Worm (Caenorhabditis elegans) whole organism, mixed stage, embryonic: Measurements from ENCODE around the gene nfm-1.

Source experiments
- elt-1 ChIP-seq: sonication (generic microtip); optimal IDR thresholded peaks from 2 replicates; lab custom pipeline; 2017; ENCODE audit warnings: missing genetic modification characterization, mild to moderate bottlenecking, missing compliant biosample characterization, antibody characterized with exemption, moderate library complexity, borderline replicate concordance; ENCODE audit not compliant: insufficient read depth
- lin-13 ChIP-seq: fragments of 150-350 bp; optimal IDR thresholded peaks from 2 replicates; lab custom pipeline; 2014; ENCODE audit warnings: missing biosample characterization, missing genetic modification characterization
- lsy-2 ChIP-seq: fragments of 150-350 bp; optimal IDR thresholded peaks from 2 replicates; lab custom pipeline; 2014; ENCODE audit warnings: missing biosample characterization, missing genetic modification characterization
- nhr-76 ChIP-seq: sonication (generic microtip); optimal IDR thresholded peaks from 2 replicates; lab custom pipeline; 2017; ENCODE audit warnings: missing biosample characterization, missing genetic modification characterization
- pha-4 ChIP-seq: fragments of 150-350 bp; optimal IDR thresholded peaks from 2 replicates; lab custom pipeline; 2018; ENCODE audit warnings: missing biosample characterization, missing genetic modification reagents, missing genetic modification characterization
- tbx-8 ChIP-seq: fragments of 200-800 bp; sonication (Bioruptor generic); optimal IDR thresholded peaks from 2 replicates; lab custom pipeline; 2018; ENCODE audit warnings: mild to moderate bottlenecking, missing genetic modification characterization, moderate library complexity, missing compliant biosample characterization
- unc-120 ChIP-seq: sonication (generic microtip); optimal IDR thresholded peaks from 2 replicates; lab custom pipeline; 2017; ENCODE audit warnings: missing genetic modification characterization, missing compliant biosample characterization; ENCODE audit not compliant: poor library complexity, severe bottlenecking

DNA sequence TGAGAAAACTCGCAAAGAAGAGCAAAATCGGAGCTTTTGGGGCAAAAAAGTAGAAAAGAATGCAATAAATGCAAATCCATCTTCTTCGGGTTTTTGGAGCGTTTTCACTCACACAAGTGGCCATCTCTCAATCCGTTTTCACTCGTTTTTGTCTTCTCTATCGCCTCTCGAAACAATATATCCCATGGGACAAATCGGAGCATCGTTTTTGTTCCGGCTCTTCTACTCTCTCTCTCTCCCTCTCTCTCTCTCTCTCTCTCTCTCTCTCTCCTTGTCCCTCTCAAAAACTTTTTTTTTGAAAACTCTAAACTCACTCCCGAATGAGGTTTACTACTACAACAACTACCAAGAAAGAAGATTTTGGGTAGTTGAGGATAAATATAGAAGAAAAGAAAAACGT is 17.7 kb upstream of the nfm-1 start:
- no peak for TF ChIP-seq tbx-8 (GFP tag; lab: Kevin White, UChicago)
- TF ChIP-seq unc-120 (tag; lab: Kevin White, UChicago): no peak
- no peak for TF ChIP-seq pha-4
- no peak for TF ChIP-seq nhr-76 (tag; lab: Kevin White, UChicago)
- TF ChIP-seq lin-13: no peak
- TF ChIP-seq elt-1 (tag; lab: Kevin White, UChicago): no peak
- TF ChIP-seq lsy-2 (tag; lab: Kevin White, UChicago): no peak
